Worm (Caenorhabditis elegans) whole organism, midembryonic: ENCODE measurements around the gene R13D11.1.

Experiments used
- T22C8.4 ChIP-seq: fragments of 200-800 bp; sonication (Bioruptor generic); IDR thresholded peaks from 2 replicates; pipeline ENCODE4 v1.3.6; 2022; ENCODE audit warnings: missing genetic modification characterization, missing compliant biosample characterization
- flt-1 ChIP-seq: fragments of 200-800 bp; sonication (Bioruptor generic); IDR thresholded peaks from 2 replicates; pipeline ENCODE4 v1.3.6; 2022; ENCODE audit warnings: missing genetic modification characterization, missing compliant biosample characterization
- med-1 ChIP-seq: sonication (generic microtip); optimal IDR thresholded peaks from 2 replicates; lab custom pipeline; 2017; ENCODE audit warnings: missing genetic modification characterization, mild to moderate bottlenecking, missing compliant biosample characterization, antibody characterized with exemption, missing genetic modification reagents; ENCODE audit not compliant: insufficient read depth
- ref-1 ChIP-seq: fragments of 200-800 bp; sonication (Bioruptor generic); conservative IDR thresholded peaks from 2 replicates; pipeline ENCODE4 v1.3.6; 2022; ENCODE audit warnings: missing genetic modification reagents, missing genetic modification characterization, missing compliant biosample characterization
- tab-1 ChIP-seq: fragments of 200-800 bp; sonication (Bioruptor generic); IDR thresholded peaks from 2 replicates; pipeline ENCODE4 v1.3.6; 2022; ENCODE audit warnings: missing genetic modification characterization, missing compliant biosample characterization
- ztf-29 ChIP-seq: fragments of 200-800 bp; sonication (Bioruptor generic); IDR thresholded peaks from 2 replicates; pipeline ENCODE4 v1.3.6; 2022; ENCODE audit warnings: missing genetic modification reagents, missing genetic modification characterization, missing compliant biosample characterization

DNA sequence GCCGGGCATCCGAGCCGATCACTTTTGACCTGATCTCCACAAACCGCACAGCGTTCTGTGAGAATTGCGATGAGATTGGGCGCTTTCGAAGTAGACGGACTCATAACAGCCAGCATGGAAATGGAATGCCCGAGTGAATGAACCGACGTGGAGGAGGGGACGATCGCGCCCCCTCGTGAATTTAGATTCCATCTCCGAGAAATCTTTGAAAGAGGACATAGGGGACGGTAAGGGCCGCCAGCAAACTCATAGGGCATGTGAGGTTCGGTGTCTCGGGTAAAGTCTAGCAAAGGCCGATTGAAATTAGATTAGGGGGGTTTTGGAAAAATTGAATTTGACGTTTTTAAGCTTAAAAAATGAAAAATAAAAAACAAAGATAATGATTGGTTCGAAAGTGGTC is 12.8 kb upstream of the R13D11.1 start, which contains the start of gene nhr-270:
- TF ChIP-seq ref-1 (GFP tag; lab: Robert Waterston, UW) (no peak), med-1 (GFP tag; lab: Kevin White, UChicago) (no peak), tab-1 (no peak), flt-1 (GFP tag; lab: Robert Waterston, UW) (no peak), T22C8.4 (no peak), ztf-29 (GFP tag; lab: Robert Waterston, UW) (no peak)
